Fruit fly (Drosophila melanogaster): ENCODE results near the gene CG15628.

Gene CG15628

DNA sequence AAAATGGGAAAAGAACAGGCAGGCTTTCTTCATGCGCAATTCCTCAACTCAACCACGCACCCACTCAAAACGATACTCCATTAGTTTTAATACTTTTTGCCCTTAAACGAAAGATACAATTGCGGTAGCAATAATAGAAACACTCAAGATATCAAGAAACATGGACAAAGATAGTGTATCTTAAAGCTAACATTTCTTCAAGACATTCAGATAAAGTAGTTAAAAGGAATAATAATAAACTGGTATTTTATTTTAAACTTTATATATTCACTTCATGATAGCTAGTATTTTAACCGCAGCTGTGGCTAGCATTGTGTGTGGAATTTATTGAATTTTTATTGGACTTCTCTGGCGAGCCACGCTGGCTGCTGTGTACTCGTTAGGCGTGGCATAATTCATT, 34.5 kb downstream of the CG15628 start (continued):
- peak; percentile 49; the same call in 1 of the 2 replicates for TF ChIP-seq danr (GFP tag; IDR thresholded peaks at IDR 0.05)
- peak; percentile 76 for TF ChIP-seq Fer1 (GFP tag; optimal IDR thresholded peaks at IDR 0.05)
- peak; percentile 59 for TF ChIP-seq unpg (GFP tag; optimal IDR thresholded peaks at IDR 0.05)
- peak; percentile 32 for TF ChIP-seq CG2875 (GFP tag; optimal IDR thresholded peaks at IDR 0.05)
- TF ChIP-seq gt (GFP tag; IDR thresholded peaks at IDR 0.05) = no peak
- peak; percentile 40 for TF ChIP-seq run (tag; optimal IDR thresholded peaks at IDR 0.05)
- TF ChIP-seq CG13424 (tag; optimal IDR thresholded peaks at IDR 0.05) = peak; percentile 76
- peak; percentile 58 for TF ChIP-seq CG4424 (GFP tag; optimal IDR thresholded peaks at IDR 0.05)
- no peak for TF ChIP-seq CG8765 (GFP tag; IDR thresholded peaks at IDR 0.05)
- TF ChIP-seq CG7928 (GFP tag; optimal IDR thresholded peaks at IDR 0.05) = no peak
- no peak for TF ChIP-seq p53 (GFP tag; optimal IDR thresholded peaks at IDR 0.05)
- TF ChIP-seq CG7372 (GFP tag; IDR thresholded peaks at IDR 0.05) = peak; percentile 59; the same call in 1 of the 2 replicates
- no peak for TF ChIP-seq ham (GFP tag; IDR thresholded peaks at IDR 0.05)
- peak; percentile 63; the same call in 1 of the 2 replicates for TF ChIP-seq CG14014 (GFP tag; IDR thresholded peaks at IDR 0.05)
- peak; percentile 88 for TF ChIP-seq sens (GFP tag)
- TF ChIP-seq grau (tag; optimal IDR thresholded peaks at IDR 0.05) = peak; percentile 59
- no peak for TF ChIP-seq CG17912 (GFP tag; optimal IDR thresholded peaks at IDR 0.05)
- 0 out of 3 replicates have a peak, but pooled peaks have one; percentile 14 for TF ChIP-seq gce (GFP tag; IDR thresholded peaks at IDR 0.05)
- TF ChIP-seq CG10366 (GFP tag; IDR thresholded peaks at IDR 0.05) = no peak; the same call in 1 of the 2 replicates
- peak; percentile 44; the same call in 1 of the 3 replicates for TF ChIP-seq ase (GFP tag; IDR thresholded peaks at IDR 0.05)
- TF ChIP-seq zfh1 (GFP tag; IDR thresholded peaks at IDR 0.05) = peak; percentile 44; the same call in 1 of the 3 replicates
- peak; percentile 53 for TF ChIP-seq CG13296 (GFP tag; optimal IDR thresholded peaks at IDR 0.05)
- TF ChIP-seq ind (GFP tag; optimal IDR thresholded peaks at IDR 0.05) = peak; percentile 61
- TF ChIP-seq CG17385 (GFP tag; optimal IDR thresholded peaks at IDR 0.05) = peak; percentile 68
- TF ChIP-seq hkb (optimal IDR thresholded peaks at IDR 0.05) = no peak
- TF ChIP-seq hkb (GFP tag; IDR thresholded peaks at IDR 0.05) = peak; percentile 68
- peak; percentile 81 for TF ChIP-seq Xrp1 (GFP tag; IDR thresholded peaks at IDR 0.05)
- TF ChIP-seq yki (optimal IDR thresholded peaks at IDR 0.05) = no peak
- TF ChIP-seq ewg (GFP tag; optimal IDR thresholded peaks at IDR 0.05) = peak; percentile 23
- peak; percentile 11 for TF ChIP-seq CG17802 (tag; optimal IDR thresholded peaks at IDR 0.05)
- TF ChIP-seq CG17829 (tag; optimal IDR thresholded peaks at IDR 0.05) = peak; percentile 70
- peak; percentile 52 for TF ChIP-seq CG12071 (GFP tag; optimal IDR thresholded peaks at IDR 0.05)
- no peak for TF ChIP-seq Dip2 (GFP tag; IDR thresholded peaks at IDR 0.05)
- TF ChIP-seq vfl (GFP tag; optimal IDR thresholded peaks at IDR 0.05) = no peak
- TF ChIP-seq CG32532 (GFP tag; IDR thresholded peaks at IDR 0.05) = peak; percentile 36; the same call in 1 of the 2 replicates
- TF ChIP-seq CrebB (tag; optimal IDR thresholded peaks at IDR 0.05) = peak; percentile 37
- peak; percentile 33 for TF ChIP-seq CG18764 (GFP tag; optimal IDR thresholded peaks at IDR 0.05)
- peak; percentile 58 for TF ChIP-seq CG12219 (GFP tag; optimal IDR thresholded peaks at IDR 0.05)
- no peak for TF ChIP-seq ftz-f1 (GFP tag; optimal IDR thresholded peaks at IDR 0.05)
- TF ChIP-seq CG6854 (GFP tag; optimal IDR thresholded peaks at IDR 0.05) = peak; percentile 23
- TF ChIP-seq sd (tag; optimal IDR thresholded peaks at IDR 0.05) = peak; percentile 48
- no peak for TF ChIP-seq her (GFP tag; optimal IDR thresholded peaks at IDR 0.05)
- peak; percentile 52 for TF ChIP-seq CG6683 (GFP tag; optimal IDR thresholded peaks at IDR 0.05)
- peak; percentile 18 for TF ChIP-seq Hsf (GFP tag; optimal IDR thresholded peaks at IDR 0.05)
- TF ChIP-seq chif (GFP tag; optimal IDR thresholded peaks at IDR 0.05) = peak; percentile 7 to 48
- no peak for TF ChIP-seq Doc3 (GFP tag; IDR thresholded peaks at IDR 0.05; ENCODE audit: partially characterized antibody)
- TF ChIP-seq CG11504 (tag; optimal IDR thresholded peaks at IDR 0.05) = peak; percentile 73
- TF ChIP-seq CG3065 (GFP tag; optimal IDR thresholded peaks at IDR 0.05) = no peak
- peak; percentile 33; the same call in 1 of the 3 replicates for TF ChIP-seq Aef1 (GFP tag; IDR thresholded peaks at IDR 0.05)
- TF ChIP-seq Optix (GFP tag; IDR thresholded peaks at IDR 0.05) = no peak
- no peak for TF ChIP-seq cas (GFP tag; IDR thresholded peaks at IDR 0.05)
- peak; percentile 44; the same call in 1 of the 2 replicates for TF ChIP-seq Ada2b (GFP tag; IDR thresholded peaks at IDR 0.05)
